Worm (Caenorhabditis elegans) whole organism, late embryonic: ENCODE measurements around the gene col-120.
"Not testable (repeated sequence)": the region's sequence is repeated elsewhere in the genome, so short reads cannot be mapped to it uniquely, and the experiment has no call there.

Experiments
- C08G9.2 ChIP-seq: sonication (generic microtip); optimal IDR thresholded peaks from 2 replicates; lab custom pipeline; 2016; ENCODE audit warnings: mild to moderate bottlenecking, missing genetic modification characterization, moderate library complexity, missing compliant biosample characterization
- F13H6.1 ChIP-seq: sonication (generic microtip); optimal IDR thresholded peaks from 2 replicates; lab custom pipeline; 2016; ENCODE audit warnings: missing genetic modification characterization, missing compliant biosample characterization
- K09A11.1 ChIP-seq: sonication (generic microtip); optimal IDR thresholded peaks from 2 replicates; lab custom pipeline; 2017; ENCODE audit warnings: antibody characterized with exemption, mild to moderate bottlenecking, missing genetic modification characterization, missing compliant biosample characterization; ENCODE audit not compliant: insufficient read depth
- Y22D7AL.16 ChIP-seq: sonication (generic microtip); optimal IDR thresholded peaks from 2 replicates; lab custom pipeline; 2016; ENCODE audit warnings: missing genetic modification characterization, missing compliant biosample characterization
- ama-1 ChIP-seq: fragments of 150-350 bp; optimal IDR thresholded peaks from 2 replicates; lab custom pipeline; 2014
- ceh-2 ChIP-seq: sonication (generic microtip); optimal IDR thresholded peaks from 2 replicates; lab custom pipeline; 2016; ENCODE audit warnings: missing genotype, missing genetic modification characterization, missing compliant biosample characterization
- ceh-22 ChIP-seq: sonication (generic microtip); optimal IDR thresholded peaks from 2 replicates; lab custom pipeline; 2017; ENCODE audit warnings: missing biosample characterization, missing genetic modification characterization
- ceh-30 ChIP-seq: fragments of 150-350 bp; optimal IDR thresholded peaks from 2 replicates; lab custom pipeline; 2014; ENCODE audit warnings: missing biosample characterization, missing genetic modification characterization
- ceh-45 ChIP-seq: fragments of 200-800 bp; sonication (Bioruptor generic); IDR thresholded peaks from 2 replicates; pipeline ENCODE4 v1.3.6; 2022; ENCODE audit warnings: missing genetic modification reagents, missing genetic modification characterization, missing compliant biosample characterization
- ceh-6 ChIP-seq: fragments of 200-800 bp; sonication (Bioruptor generic); optimal IDR thresholded peaks from 2 replicates; lab custom pipeline; 2018; ENCODE audit warnings: mild to moderate bottlenecking, missing genetic modification characterization, missing compliant biosample characterization
- che-1 ChIP-seq: sonication (generic microtip); optimal IDR thresholded peaks from 2 replicates; lab custom pipeline; 2016; ENCODE audit warnings: mild to moderate bottlenecking, missing genetic modification characterization, missing compliant biosample characterization
- ets-4 ChIP-seq: sonication (generic microtip); optimal IDR thresholded peaks from 2 replicates; lab custom pipeline; 2016; ENCODE audit warnings: missing genetic modification characterization, missing compliant biosample characterization
- eyg-1 ChIP-seq: sonication (generic microtip); optimal IDR thresholded peaks from 2 replicates; lab custom pipeline; 2016; ENCODE audit warnings: missing genotype, missing genetic modification characterization, missing compliant biosample characterization
- fax-1 ChIP-seq: sonication (generic microtip); optimal IDR thresholded peaks from 2 replicates; lab custom pipeline; 2016; ENCODE audit warnings: missing genotype, missing genetic modification characterization, missing compliant biosample characterization
- fkh-6 ChIP-seq: sonication (generic microtip); optimal IDR thresholded peaks from 2 replicates; lab custom pipeline; 2016; ENCODE audit warnings: missing genetic modification characterization, missing compliant biosample characterization
- hlh-30 ChIP-seq: sonication (generic microtip); optimal IDR thresholded peaks from 2 replicates; lab custom pipeline; 2017; ENCODE audit warnings: antibody characterized with exemption, missing genetic modification characterization, missing compliant biosample characterization; ENCODE audit not compliant: insufficient read depth
- lim-6 ChIP-seq: sonication (generic microtip); optimal IDR thresholded peaks from 2 replicates; lab custom pipeline; 2016; ENCODE audit warnings: missing genetic modification characterization, missing compliant biosample characterization
- madf-2 ChIP-seq: sonication (generic microtip); optimal IDR thresholded peaks from 2 replicates; lab custom pipeline; 2017; ENCODE audit warnings: missing genetic modification characterization, missing compliant biosample characterization
- mec-3 ChIP-seq: sonication (generic microtip); optimal IDR thresholded peaks from 2 replicates; lab custom pipeline; 2016; ENCODE audit warnings: borderline replicate concordance, missing genetic modification characterization, missing compliant biosample characterization
- nfya-1 ChIP-seq: sonication (generic microtip); optimal IDR thresholded peaks from 2 replicates; lab custom pipeline; 2017; ENCODE audit warnings: missing genetic modification characterization, mild to moderate bottlenecking, missing compliant biosample characterization, antibody characterized with exemption, moderate library complexity
- pax-1 ChIP-seq: fragments of 150-350 bp; optimal IDR thresholded peaks from 2 replicates; lab custom pipeline; 2014; ENCODE audit warnings: missing biosample characterization, missing genetic modification characterization
- pha-2 ChIP-seq: sonication (generic microtip); optimal IDR thresholded peaks from 2 replicates; lab custom pipeline; 2017; ENCODE audit warnings: mild to moderate bottlenecking, missing genetic modification characterization, missing compliant biosample characterization
- pha-4 ChIP-seq: fragments of 150-350 bp; optimal IDR thresholded peaks from 2 replicates; lab custom pipeline; 2018; ENCODE audit warnings: missing biosample characterization, missing genetic modification reagents, missing genetic modification characterization
- pqm-1 ChIP-seq: sonication (generic microtip); optimal IDR thresholded peaks from 2 replicates; lab custom pipeline; 2016; ENCODE audit warnings: missing genetic modification characterization, missing compliant biosample characterization
- pros-1 ChIP-seq: fragments of 150-350 bp; optimal IDR thresholded peaks from 2 replicates; lab custom pipeline; 2014; ENCODE audit warnings: missing biosample characterization, missing genetic modification reagents, missing genetic modification characterization
- ref-2 ChIP-seq: sonication (generic microtip); optimal IDR thresholded peaks from 2 replicates; lab custom pipeline; 2016; ENCODE audit warnings: missing genetic modification characterization, missing compliant biosample characterization
- rnt-1 ChIP-seq: sonication (generic microtip); optimal IDR thresholded peaks from 2 replicates; lab custom pipeline; 2016; ENCODE audit warnings: missing genetic modification characterization, missing compliant biosample characterization
- sox-2 ChIP-seq: fragments of 200-800 bp; sonication (Bioruptor generic); IDR thresholded peaks from 2 replicates; pipeline ENCODE4 v1.3.6; 2022; ENCODE audit warnings: missing genetic modification reagents, missing genetic modification characterization, missing compliant biosample characterization
- sox-4 ChIP-seq: sonication (generic microtip); optimal IDR thresholded peaks from 2 replicates; lab custom pipeline; 2017; ENCODE audit warnings: mild to moderate bottlenecking, missing genetic modification characterization, inconsistent platforms, missing compliant biosample characterization
- tbx-7 ChIP-seq: sonication (generic microtip); optimal IDR thresholded peaks from 2 replicates; lab custom pipeline; 2016; ENCODE audit warnings: missing genotype, missing genetic modification characterization, missing compliant biosample characterization
- ttx-3 ChIP-seq: sonication (generic microtip); optimal IDR thresholded peaks from 2 replicates; lab custom pipeline; 2016; ENCODE audit warnings: missing genetic modification reagents, missing genetic modification characterization, missing compliant biosample characterization
- unc-42 ChIP-seq: sonication (generic microtip); optimal IDR thresholded peaks from 2 replicates; lab custom pipeline; 2016; ENCODE audit warnings: missing genotype, missing genetic modification characterization, missing compliant biosample characterization
- unc-55 ChIP-seq: sonication (generic microtip); optimal IDR thresholded peaks from 2 replicates; lab custom pipeline; 2017; ENCODE audit warnings: missing biosample characterization, missing genetic modification reagents, missing genetic modification characterization
- zip-5 ChIP-seq: sonication (generic microtip); optimal IDR thresholded peaks from 2 replicates; lab custom pipeline; 2016; ENCODE audit warnings: missing genetic modification characterization, missing compliant biosample characterization
- ztf-16 ChIP-seq: sonication (generic microtip); optimal IDR thresholded peaks from 2 replicates; lab custom pipeline; 2017; ENCODE audit warnings: missing genetic modification characterization, missing compliant biosample characterization

Gene col-120

ce11 chrIV:9296285-9296684 lies 34.7 kb upstream of the col-120 start, which contains the start of gene F49C12.1:
Gene F49C12.1, minus strand, starts transcription at chrIV:9296354.
- TF ChIP-seq hlh-30 (tag; lab: Kevin White, UChicago): no peak

- TF ChIP-seq pha-2 (tag; lab: Kevin White, UChicago); pqm-1; ref-2 (tag; lab: Kevin White, UChicago): not testable (repeated sequence)
Observed at ce11 chrIV:9293825-9294224, 32.2 kb upstream of the col-120 start, which contains the start of gene nhr-264. Gene nhr-264, minus strand, starts transcription at chrIV:9293925.

- TF ChIP-seq ama-1 (lab: Kevin White, UChicago) (no peak), sox-2 (GFP tag; lab: Robert Waterston, UW) (no peak), tbx-7 (tag; lab: Kevin White, UChicago) (no peak)
Observed at ce11 chrIV:9289635-9290034, 28.0 kb upstream of the col-120 start.

ce11 chrIV:9286305-9286704 lies 24.7 kb upstream of the col-120 start, which contains the start of gene nhr-267:
Gene nhr-267, minus strand, starts transcription at chrIV:9286405.
- not testable (repeated sequence) for TF ChIP-seq nfya-1 (tag; lab: Kevin White, UChicago); unc-42; pros-1

DNA sequence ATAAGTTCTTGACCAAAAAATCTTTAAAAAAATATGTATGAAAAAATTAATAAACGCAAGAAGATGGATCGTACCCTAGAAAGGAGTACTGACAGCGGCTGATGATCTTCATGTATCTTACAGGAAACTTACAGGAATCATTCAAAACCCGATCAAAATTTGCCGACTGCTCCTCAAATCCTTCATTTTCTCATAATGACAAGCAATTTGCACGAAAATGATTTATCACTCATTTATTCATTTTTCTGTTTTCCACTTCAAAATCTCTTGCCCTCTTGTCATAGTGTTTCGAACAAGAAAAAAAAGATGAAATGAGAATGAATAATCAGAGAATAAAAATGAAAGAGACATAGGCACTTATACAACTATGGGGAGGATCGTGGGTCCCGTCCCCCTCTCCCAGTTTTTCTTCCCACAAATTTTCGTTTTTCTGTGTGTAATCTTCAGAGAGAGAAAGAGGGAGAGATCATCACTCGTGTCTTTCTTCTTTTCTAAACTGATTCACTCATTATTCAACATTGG lies 12.5 kb upstream of the col-120 start, which contains the start of gene nmy-3:
nmy-3 (plus strand) TSS at position 472 of the 522 bp plus-strand sequence.
- TF ChIP-seq pha-4 (tag; lab: Kevin White, UChicago) (no peak), eyg-1 (tag; lab: Kevin White, UChicago) (no peak), ceh-6 (GFP tag; lab: Kevin White, UChicago) (no peak), che-1 (tag; lab: Kevin White, UChicago) (no peak), ama-1 (lab: Kevin White, UChicago) (no peak), lim-6 (tag; lab: Kevin White, UChicago) (no peak), F13H6.1 (tag; lab: Kevin White, UChicago) (no peak), zip-5 (no peak), ref-2 (tag; lab: Kevin White, UChicago) (no peak), madf-2 (tag; lab: Kevin White, UChicago) (no peak), K09A11.1 (no peak), mec-3 (tag; lab: Kevin White, UChicago) (no peak), fax-1 (tag; lab: Kevin White, UChicago) (no peak), rnt-1 (tag; lab: Kevin White, UChicago) (no peak), ceh-30 (tag; lab: Kevin White, UChicago) (no peak), sox-2 (GFP tag; lab: Robert Waterston, UW) (no peak)

- no peak for TF ChIP-seq ceh-2
- TF ChIP-seq mec-3 (tag; lab: Kevin White, UChicago): no peak
- TF ChIP-seq pqm-1: no peak
- no peak for TF ChIP-seq C08G9.2 (tag; lab: Kevin White, UChicago)
- TF ChIP-seq fkh-6: no peak
- TF ChIP-seq ttx-3 (tag; lab: Kevin White, UChicago): no peak
- no peak for TF ChIP-seq ceh-22 (tag; lab: Kevin White, UChicago)
- TF ChIP-seq ets-4 (tag; lab: Kevin White, UChicago): no peak
- TF ChIP-seq ztf-16: no peak
- no peak for TF ChIP-seq hlh-30 (tag; lab: Kevin White, UChicago)
- TF ChIP-seq sox-4 (tag; lab: Kevin White, UChicago): no peak
- no peak for TF ChIP-seq pax-1 (tag; lab: Kevin White, UChicago)
- TF ChIP-seq rnt-1 (tag; lab: Kevin White, UChicago): no peak
- no peak for TF ChIP-seq unc-55
- no peak for TF ChIP-seq ceh-6 (GFP tag; lab: Kevin White, UChicago)
- no peak for TF ChIP-seq ceh-45 (GFP tag; lab: Robert Waterston, UW)
- TF ChIP-seq Y22D7AL.16 (tag; lab: Kevin White, UChicago): no peak
Observed at ce11 chrIV:9269796-9270195, 8.2 kb upstream of the col-120 start, which contains the start of gene flh-3. Gene flh-3, plus strand, starts transcription at chrIV:9270096.
